Worm (Caenorhabditis elegans) whole organism, young adult: ENCODE measurements around the gene Y54G2A.15.

Source experiments
- B0261.1 ChIP-seq: sonication (generic microtip); optimal IDR thresholded peaks from 2 replicates; lab custom pipeline; 2016; ENCODE audit warnings: mild to moderate bottlenecking, missing genetic modification characterization, moderate library complexity, missing compliant biosample characterization
- ceh-79 ChIP-seq: sonication (generic microtip); optimal IDR thresholded peaks from 2 replicates; lab custom pipeline; 2017; ENCODE audit warnings: mild to moderate bottlenecking, missing genetic modification characterization, missing compliant biosample characterization
- hlh-26 ChIP-seq: fragments of 200-800 bp; sonication (Bioruptor generic); conservative IDR thresholded peaks from 2 replicates; pipeline ENCODE4 v1.3.6; 2022; ENCODE audit warnings: missing genetic modification reagents, missing genetic modification characterization, missing compliant biosample characterization
- hsf-1 ChIP-seq: fragments of 200-800 bp; sonication (Bioruptor generic); IDR thresholded peaks from 2 replicates; pipeline ENCODE4 v1.3.6; 2022; ENCODE audit warnings: missing genetic modification reagents, missing genetic modification characterization, missing compliant biosample characterization
- madf-3 ChIP-seq: fragments of 200-800 bp; sonication (Bioruptor generic); IDR thresholded peaks from 2 replicates; pipeline ENCODE4 v1.3.6; 2022; ENCODE audit warnings: missing genetic modification reagents, missing genetic modification characterization, missing compliant biosample characterization

- TF ChIP-seq hlh-26 (GFP tag; lab: Robert Waterston, UW), result no peak
- no peak for TF ChIP-seq B0261.1
- no peak for TF ChIP-seq madf-3
- no peak for TF ChIP-seq hsf-1
- no peak for TF ChIP-seq ceh-79
Measured at ce11 chrIV:2892395-2892786, 48.6 kb upstream of the Y54G2A.15 start, which contains the start of gene Y54G2A.18.
